Fruit fly (Drosophila melanogaster): ENCODE data around the gene ndl.

ndl gene

dm6 chr3L:6552968-6553402 lies 50.2 kb downstream of the ndl start (continued):
- TF ChIP-seq CG8281 (tag; optimal IDR thresholded peaks at IDR 0.05) (peak; percentile 50), pita (GFP tag; optimal IDR thresholded peaks at IDR 0.05) (no peak), peb (GFP tag; IDR thresholded peaks at IDR 0.05) (no peak), ewg (GFP tag; optimal IDR thresholded peaks at IDR 0.05) (peak; percentile 44), CG32767 (GFP tag; IDR thresholded peaks at IDR 0.05) (peak; percentile 82), CG34224 (GFP tag; IDR thresholded peaks at IDR 0.05; ENCODE audit: partially characterized antibody) (no peak), CG32532 (GFP tag; IDR thresholded peaks at IDR 0.05) (peak; percentile 92), Max (GFP tag; optimal IDR thresholded peaks at IDR 0.05) (peak; percentile 62), Awh (GFP tag; IDR thresholded peaks at IDR 0.05) (peak; percentile 69), Hand (GFP tag; optimal IDR thresholded peaks at IDR 0.05) (peak; percentile 86), tap (tag; optimal IDR thresholded peaks at IDR 0.05) (peak; percentile 79), otp (GFP tag; IDR thresholded peaks at IDR 0.05) (peak; percentile 61), trh (GFP tag; optimal IDR thresholded peaks at IDR 0.05) (peak; percentile 30), CG10979 (tag; optimal IDR thresholded peaks at IDR 0.05) (peak; percentile 71), sisA (GFP tag; IDR thresholded peaks at IDR 0.05) (peak; percentile 75), Jarid2 (GFP tag; optimal IDR thresholded peaks at IDR 0.05) (peak; percentile 19), seq (GFP tag; IDR thresholded peaks at IDR 0.05) (peak; percentile 77), Poxn (GFP tag; IDR thresholded peaks at IDR 0.05) (peak; percentile 55), CG18262 (tag; optimal IDR thresholded peaks at IDR 0.05) (peak; percentile 76), Optix (GFP tag; IDR thresholded peaks at IDR 0.05) (no peak), HmgD (GFP tag; optimal IDR thresholded peaks at IDR 0.05) (no peak), bsh (GFP tag; optimal IDR thresholded peaks at IDR 0.05) (peak in 1 of 2 experiments; percentile 84), CG12071 (GFP tag; optimal IDR thresholded peaks at IDR 0.05) (peak; percentile 63), usp (GFP tag; optimal IDR thresholded peaks at IDR 0.05) (no peak), Gug (GFP tag; IDR thresholded peaks at IDR 0.05) (peak; percentile 74), CG13287 (GFP tag; IDR thresholded peaks at IDR 0.05; ENCODE audit: partially characterized antibody) (no peak), tgo (GFP tag; IDR thresholded peaks at IDR 0.05) (peak; percentile 85), grau (tag; optimal IDR thresholded peaks at IDR 0.05) (peak; percentile 97), CG18764 (GFP tag; optimal IDR thresholded peaks at IDR 0.05) (peak; percentile 51), CG2202 (tag; optimal IDR thresholded peaks at IDR 0.05) (peak; percentile 65), CG7357 (GFP tag; IDR thresholded peaks at IDR 0.05) (peak; percentile 53; the same call in 2 of the 3 replicates), Rx (GFP tag; IDR thresholded peaks at IDR 0.05) (peak; percentile 68), MESR4 (GFP tag; optimal IDR thresholded peaks at IDR 0.05) (no peak), sug (tag; optimal IDR thresholded peaks at IDR 0.05) (peak; percentile 86), sens-2 (GFP tag; IDR thresholded peaks at IDR 0.05) (0 out of 2 replicates have a peak, but pooled peaks have one; percentile 30), Nf-YB (GFP tag; optimal IDR thresholded peaks at IDR 0.05) (peak; percentile 61), Sry-β (GFP tag; optimal IDR thresholded peaks at IDR 0.05) (no peak), CG13424 (tag; optimal IDR thresholded peaks at IDR 0.05) (peak; percentile 87), Vsx1 (GFP tag; optimal IDR thresholded peaks at IDR 0.05) (peak; percentile 54), CG18011 (GFP tag; optimal IDR thresholded peaks at IDR 0.05) (peak; percentile 72), tio (GFP tag; optimal IDR thresholded peaks at IDR 0.05) (peak; percentile 79), Bdp1 (GFP tag; optimal IDR thresholded peaks at IDR 0.05) (peak; percentile 49), C15 (GFP tag; IDR thresholded peaks at IDR 0.05) (peak; percentile 71; the same call in 1 of the 3 replicates), D19B (GFP tag; optimal IDR thresholded peaks at IDR 0.05) (peak; percentile 73), Nf-YA (GFP tag; IDR thresholded peaks at IDR 0.05) (peak; percentile 65; the same call in 1 of the 2 replicates), CG4617 (GFP tag; optimal IDR thresholded peaks at IDR 0.05; ENCODE audit: borderline replicate concordance) (peak; percentile 17), Hmx (GFP tag; optimal IDR thresholded peaks at IDR 0.05) (peak; percentile 70), jing (GFP tag; optimal IDR thresholded peaks at IDR 0.05) (peak; percentile 11), tup (GFP tag; optimal IDR thresholded peaks at IDR 0.05) (peak; percentile 28), az2 (GFP tag; optimal IDR thresholded peaks at IDR 0.05) (peak; percentile 83), dan (GFP tag; IDR thresholded peaks at IDR 0.05) (no peak)

Data from whole organism, embryonic.